Worm (Caenorhabditis elegans): Measurements from ENCODE around the gene srh-237.

srh-237 gene

DNA sequence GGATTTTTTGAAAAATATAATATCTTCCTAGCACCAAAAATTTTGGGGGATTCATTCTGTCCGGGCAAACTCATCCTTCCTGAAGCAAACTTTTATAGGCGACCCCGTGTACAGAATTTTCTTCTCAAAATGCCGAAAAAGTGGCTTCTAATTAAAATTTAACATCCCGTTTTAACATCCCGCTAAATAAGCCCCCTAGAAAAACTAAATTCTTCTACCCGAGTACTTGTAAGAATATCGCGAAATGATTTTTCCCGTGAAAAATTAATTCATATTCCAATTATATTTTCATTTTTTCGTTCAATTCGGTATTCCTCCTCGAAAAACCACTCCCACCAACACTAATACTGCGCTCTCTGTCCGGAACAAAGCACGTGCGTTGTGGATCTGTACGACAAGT is 21.3 kb upstream of the srh-237 start, which contains the start of gene T05E12.8:
Gene T05E12.8 (plus strand): TSS at position 301 of the 400 bp plus-strand sequence.
- TF ChIP-seq tra-4 (tag; optimal IDR thresholded peaks at IDR 0.05): no peak
- TF ChIP-seq tbx-37 (GFP tag; conservative IDR thresholded peaks at IDR 0.05): no peak
- TF ChIP-seq ceh-13 (GFP tag; optimal IDR thresholded peaks at IDR 0.05): no peak
- TF ChIP-seq flt-1 (GFP tag; IDR thresholded peaks at IDR 0.05): no peak
- TF ChIP-seq aly-1 (tag; optimal IDR thresholded peaks at IDR 0.05): no peak
- TF ChIP-seq tbx-11 (GFP tag; IDR thresholded peaks at IDR 0.05): no peak
- TF ChIP-seq ets-7 (tag; optimal IDR thresholded peaks at IDR 0.05): no peak
- no peak for TF ChIP-seq F13C5.2 (tag; optimal IDR thresholded peaks at IDR 0.05)
- no peak for TF ChIP-seq sea-1 (GFP tag; conservative IDR thresholded peaks at IDR 0.05)
- TF ChIP-seq hmg-4 (GFP tag; optimal IDR thresholded peaks at IDR 0.05): no peak
- no peak for TF ChIP-seq scrt-1 (GFP tag; IDR thresholded peaks at IDR 0.05)
- no peak for TF ChIP-seq hmbx-1 (tag; optimal IDR thresholded peaks at IDR 0.05)
- no peak for TF ChIP-seq pes-1 (GFP tag; IDR thresholded peaks at IDR 0.05)
- no peak for TF ChIP-seq ama-1 (optimal IDR thresholded peaks at IDR 0.05)
- no peak for TF ChIP-seq ceh-36 (tag; optimal IDR thresholded peaks at IDR 0.05)
- TF ChIP-seq B0310.2 (tag; optimal IDR thresholded peaks at IDR 0.05): no peak
- TF ChIP-seq hnd-1 (tag; optimal IDR thresholded peaks at IDR 0.05): no peak

DNA sequence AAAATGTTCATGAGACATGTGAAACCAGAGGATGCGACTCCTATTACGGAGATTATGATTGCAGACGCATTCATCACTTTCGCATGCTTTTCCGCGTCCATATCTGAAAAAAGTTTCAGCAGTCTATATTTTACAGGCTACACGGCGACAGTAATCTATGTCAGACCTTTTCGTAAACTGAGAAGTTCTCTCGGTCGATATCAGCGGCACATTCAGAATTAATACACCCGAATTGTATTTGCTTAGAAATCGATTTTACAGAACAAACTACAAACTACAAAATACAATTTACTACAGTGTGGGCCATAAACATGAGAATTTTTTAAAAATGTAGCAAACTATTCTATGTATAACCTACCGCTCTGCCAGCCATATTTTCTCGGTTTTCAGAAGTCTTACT is 18.6 kb upstream of the srh-237 start, which contains the start of gene srbc-14:
Gene srbc-14 (minus strand): TSS at position 101 of the 400 bp plus-strand sequence.
- no peak for TF ChIP-seq tbx-37 (GFP tag; conservative IDR thresholded peaks at IDR 0.05)
- TF ChIP-seq hmbx-1 (tag; optimal IDR thresholded peaks at IDR 0.05): no peak
- TF ChIP-seq F13C5.2 (tag; optimal IDR thresholded peaks at IDR 0.05): no peak
- TF ChIP-seq hmg-4 (GFP tag; optimal IDR thresholded peaks at IDR 0.05): no peak
- TF ChIP-seq ceh-13 (GFP tag; optimal IDR thresholded peaks at IDR 0.05): no peak
- TF ChIP-seq hnd-1 (tag; optimal IDR thresholded peaks at IDR 0.05): no peak
- TF ChIP-seq scrt-1 (GFP tag; IDR thresholded peaks at IDR 0.05): no peak
- TF ChIP-seq ceh-36 (tag; optimal IDR thresholded peaks at IDR 0.05): no peak
- no peak for TF ChIP-seq pes-1 (GFP tag; IDR thresholded peaks at IDR 0.05)
- no peak for TF ChIP-seq ets-7 (tag; optimal IDR thresholded peaks at IDR 0.05)
- no peak for TF ChIP-seq aly-1 (tag; optimal IDR thresholded peaks at IDR 0.05)
- TF ChIP-seq ama-1 (optimal IDR thresholded peaks at IDR 0.05): no peak
- no peak for TF ChIP-seq tbx-11 (GFP tag; IDR thresholded peaks at IDR 0.05)
- no peak for TF ChIP-seq tra-4 (tag; optimal IDR thresholded peaks at IDR 0.05)
- TF ChIP-seq sea-1 (GFP tag; conservative IDR thresholded peaks at IDR 0.05): no peak
- TF ChIP-seq B0310.2 (tag; optimal IDR thresholded peaks at IDR 0.05): no peak
- TF ChIP-seq flt-1 (GFP tag; IDR thresholded peaks at IDR 0.05): no peak

DNA sequence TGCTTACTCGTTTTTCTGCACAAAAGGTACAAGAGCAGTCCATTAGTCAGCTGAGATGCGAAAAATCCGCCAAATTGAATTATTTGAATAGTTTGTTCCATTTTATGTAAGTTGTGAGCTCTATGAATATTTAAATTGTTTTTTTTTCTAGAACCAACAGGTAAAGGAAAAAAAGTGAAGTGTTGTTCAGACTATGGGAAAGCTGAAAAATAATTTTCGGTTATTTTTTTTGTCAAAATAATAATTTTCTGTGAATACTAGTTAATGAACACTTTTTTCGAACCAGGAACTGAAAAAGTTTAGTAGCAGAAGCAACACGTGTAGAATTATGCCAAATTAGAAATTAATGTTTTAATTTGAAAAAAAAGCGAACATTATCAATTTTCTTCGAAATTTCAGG is 14.3 kb upstream of the srh-237 start, which contains the start of gene str-125:
Gene str-125 (minus strand): TSS at position 101 of the 400 bp plus-strand sequence.
- TF ChIP-seq tra-4 (tag; optimal IDR thresholded peaks at IDR 0.05) (no peak), aly-1 (tag; optimal IDR thresholded peaks at IDR 0.05) (no peak), ceh-13 (GFP tag; optimal IDR thresholded peaks at IDR 0.05) (no peak), sea-1 (GFP tag; conservative IDR thresholded peaks at IDR 0.05) (no peak), ets-7 (tag; optimal IDR thresholded peaks at IDR 0.05) (no peak), ama-1 (optimal IDR thresholded peaks at IDR 0.05) (no peak), hmg-4 (GFP tag; optimal IDR thresholded peaks at IDR 0.05) (no peak), pes-1 (GFP tag; IDR thresholded peaks at IDR 0.05) (no peak), ceh-36 (tag; optimal IDR thresholded peaks at IDR 0.05) (no peak), hmbx-1 (tag; optimal IDR thresholded peaks at IDR 0.05) (no peak)

DNA sequence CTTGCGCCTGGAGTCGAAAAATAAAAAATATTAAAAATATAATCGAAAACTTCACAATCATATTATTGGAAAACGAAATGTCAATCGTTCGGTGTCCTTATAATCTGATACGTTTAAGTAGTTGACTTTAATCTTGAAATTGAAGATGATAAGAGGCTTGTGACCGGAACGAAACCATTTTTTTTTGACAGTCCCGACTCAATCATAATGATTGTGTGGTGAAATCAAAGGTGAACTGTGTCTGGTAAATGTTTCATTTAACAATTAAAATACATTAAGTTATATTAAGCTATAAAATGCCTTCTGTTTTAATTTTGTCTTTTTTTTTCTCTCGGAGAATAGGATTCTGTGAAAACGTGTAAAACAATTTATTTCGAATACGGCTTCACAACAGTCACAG is 12.3 kb upstream of the srh-237 start, which contains the start of gene T05E12.3:
Gene T05E12.3 (minus strand): TSS at position 101 of the 400 bp plus-strand sequence.
- no peak for TF ChIP-seq ets-7 (tag; optimal IDR thresholded peaks at IDR 0.05)
- no peak for TF ChIP-seq hnd-1 (tag; optimal IDR thresholded peaks at IDR 0.05)
- TF ChIP-seq sea-1 (GFP tag; conservative IDR thresholded peaks at IDR 0.05): no peak
- TF ChIP-seq hmbx-1 (tag; optimal IDR thresholded peaks at IDR 0.05): no peak
- no peak for TF ChIP-seq ama-1 (optimal IDR thresholded peaks at IDR 0.05)
- TF ChIP-seq pes-1 (GFP tag; IDR thresholded peaks at IDR 0.05): no peak
- TF ChIP-seq ceh-36 (tag; optimal IDR thresholded peaks at IDR 0.05): no peak
- TF ChIP-seq B0310.2 (tag; optimal IDR thresholded peaks at IDR 0.05): no peak
- TF ChIP-seq F13C5.2 (tag; optimal IDR thresholded peaks at IDR 0.05): no peak
- TF ChIP-seq scrt-1 (GFP tag; IDR thresholded peaks at IDR 0.05): no peak
- TF ChIP-seq ceh-13 (GFP tag; optimal IDR thresholded peaks at IDR 0.05): no peak
- no peak for TF ChIP-seq hmg-4 (GFP tag; optimal IDR thresholded peaks at IDR 0.05)
- TF ChIP-seq tbx-37 (GFP tag; conservative IDR thresholded peaks at IDR 0.05): no peak
- TF ChIP-seq aly-1 (tag; optimal IDR thresholded peaks at IDR 0.05): no peak

DNA sequence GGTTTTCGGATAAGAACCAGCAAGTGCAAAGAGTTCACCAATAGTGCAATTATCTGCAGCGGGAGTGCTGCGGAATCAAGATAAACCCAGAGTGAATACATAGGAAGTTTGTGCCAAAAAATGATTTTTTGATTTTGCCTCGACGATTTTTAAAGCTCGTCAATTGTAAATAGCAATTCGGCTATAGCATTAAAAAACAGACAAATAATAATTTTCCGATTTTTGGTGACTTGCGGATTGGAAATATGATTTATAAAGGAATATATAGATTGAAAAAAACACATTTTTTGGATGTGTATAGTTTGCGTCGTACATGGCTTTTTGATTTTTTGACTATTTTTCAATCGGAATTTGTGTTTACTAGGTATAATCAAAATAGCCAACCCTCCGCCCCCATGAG is 10.4 kb upstream of the srh-237 start, which contains the start of gene srw-20:
Gene srw-20 (minus strand): TSS at position 101 of the 400 bp plus-strand sequence.
- TF ChIP-seq pes-1 (GFP tag; IDR thresholded peaks at IDR 0.05) (no peak), ceh-13 (GFP tag; optimal IDR thresholded peaks at IDR 0.05) (no peak), tbx-37 (GFP tag; conservative IDR thresholded peaks at IDR 0.05) (no peak), B0310.2 (tag; optimal IDR thresholded peaks at IDR 0.05) (no peak), ets-7 (tag; optimal IDR thresholded peaks at IDR 0.05) (no peak), hmg-4 (GFP tag; optimal IDR thresholded peaks at IDR 0.05) (no peak), hnd-1 (tag; optimal IDR thresholded peaks at IDR 0.05) (no peak), ama-1 (optimal IDR thresholded peaks at IDR 0.05) (no peak), scrt-1 (GFP tag; IDR thresholded peaks at IDR 0.05) (no peak), hmbx-1 (tag; optimal IDR thresholded peaks at IDR 0.05) (no peak), tra-4 (tag; optimal IDR thresholded peaks at IDR 0.05) (no peak)

DNA sequence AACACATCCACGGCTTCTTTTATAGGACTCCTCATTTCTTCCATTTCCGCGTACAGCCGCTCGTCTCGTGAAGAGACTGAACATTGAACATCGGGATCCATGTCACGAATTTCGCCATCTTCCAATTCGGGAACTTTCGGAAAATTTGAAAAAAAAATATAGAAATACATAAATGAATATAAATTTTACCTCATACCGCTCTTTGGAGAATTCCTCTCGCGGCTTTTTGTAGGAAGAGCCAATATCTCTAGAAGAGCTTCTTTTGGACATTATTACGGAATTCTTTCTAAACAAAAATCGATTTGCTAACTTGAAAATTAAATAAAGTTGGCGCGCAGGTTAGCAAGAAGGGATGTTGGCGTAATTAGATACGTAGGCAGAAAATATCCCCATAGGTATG is 7.5 kb upstream of the srh-237 start, which contains the start of gene T05E12.9:
Gene T05E12.9 (minus strand): TSS at position 101 of the 400 bp plus-strand sequence.
- TF ChIP-seq hmbx-1 (tag; optimal IDR thresholded peaks at IDR 0.05) (no peak), hnd-1 (tag; optimal IDR thresholded peaks at IDR 0.05) (no peak), tbx-11 (GFP tag; IDR thresholded peaks at IDR 0.05) (no peak), tbx-37 (GFP tag; conservative IDR thresholded peaks at IDR 0.05) (no peak), flt-1 (GFP tag; IDR thresholded peaks at IDR 0.05) (no peak), sea-1 (GFP tag; conservative IDR thresholded peaks at IDR 0.05) (no peak), F13C5.2 (tag; optimal IDR thresholded peaks at IDR 0.05) (no peak), pes-1 (GFP tag; IDR thresholded peaks at IDR 0.05) (no peak)

DNA sequence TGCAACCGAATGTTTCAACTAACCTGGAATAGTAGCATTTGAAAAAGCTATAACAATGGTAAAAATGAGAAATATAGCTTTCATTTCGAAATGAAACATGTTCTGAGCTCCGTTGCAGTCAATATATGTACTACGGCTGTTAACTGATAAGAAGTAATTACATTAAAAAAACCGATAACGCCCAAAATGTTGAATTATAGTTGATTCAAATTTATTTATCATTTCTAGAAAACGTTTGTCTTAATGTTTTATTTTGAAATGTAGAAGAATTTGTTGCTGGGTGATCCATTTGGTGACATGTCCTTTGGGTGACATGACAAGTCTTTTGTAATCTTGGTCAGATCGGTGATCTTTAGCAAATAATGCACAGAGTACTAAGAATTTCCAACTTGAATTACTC is 837 bp upstream of the srh-237 start, which contains the start of gene T05E12.6:
Gene T05E12.6 (minus strand): TSS at position 101 of the 400 bp plus-strand sequence.
- no peak for TF ChIP-seq sea-1 (GFP tag; conservative IDR thresholded peaks at IDR 0.05)
- TF ChIP-seq ets-7 (tag; optimal IDR thresholded peaks at IDR 0.05): no peak
- no peak for TF ChIP-seq F13C5.2 (tag; optimal IDR thresholded peaks at IDR 0.05)

Measured in whole organism, early embryonic.